Worm (Caenorhabditis elegans) whole organism, young adult: Measurements from ENCODE around the gene hpo-10.

Source experiments
- C06A6.2 ChIP-seq: fragments of 200-800 bp; sonication (Bioruptor generic); conservative IDR thresholded peaks from 2 replicates; pipeline ENCODE4 v1.3.6; 2022; ENCODE audit warnings: missing genetic modification characterization, missing compliant biosample characterization
- C17E4.6 ChIP-seq: fragments of 200-800 bp; sonication (Bioruptor generic); IDR thresholded peaks from 2 replicates; pipeline ENCODE4 v1.3.6; 2022; ENCODE audit warnings: missing genetic modification reagents, missing genetic modification characterization, missing compliant biosample characterization
- D2030.7 ChIP-seq: fragments of 200-800 bp; sonication (Bioruptor generic); IDR thresholded peaks from 2 replicates; pipeline ENCODE4 v1.3.6; 2022; ENCODE audit warnings: missing genetic modification reagents, missing genetic modification characterization, missing compliant biosample characterization
- F10E7.11 ChIP-seq: sonication (generic microtip); optimal IDR thresholded peaks from 2 replicates; lab custom pipeline; 2017; ENCODE audit warnings: mild to moderate bottlenecking, missing genetic modification characterization, moderate library complexity, missing compliant biosample characterization
- F22D6.2 ChIP-seq: sonication (generic microtip); optimal IDR thresholded peaks from 2 replicates; lab custom pipeline; 2016; ENCODE audit warnings: mild to moderate bottlenecking, missing genetic modification characterization, missing compliant biosample characterization
- F39B2.1 ChIP-seq: fragments of 200-800 bp; sonication (Bioruptor generic); IDR thresholded peaks from 2 replicates; pipeline ENCODE4 v1.3.6; 2022; ENCODE audit warnings: missing genetic modification reagents, missing genetic modification characterization, missing compliant biosample characterization
- F49E8.2 ChIP-seq: sonication (generic microtip); optimal IDR thresholded peaks from 3 replicates; lab custom pipeline; 2017; ENCODE audit warnings: missing genetic modification characterization, mild to moderate bottlenecking, missing compliant biosample characterization, antibody characterized with exemption, moderate library complexity; ENCODE audit not compliant: insufficient read depth
- F52B5.7 ChIP-seq: sonication (generic microtip); optimal IDR thresholded peaks from 2 replicates; lab custom pipeline; 2016; ENCODE audit warnings: mild to moderate bottlenecking, missing genetic modification characterization, missing compliant biosample characterization
- F57A8.1 ChIP-seq: fragments of 200-800 bp; sonication (Bioruptor generic); optimal IDR thresholded peaks from 2 replicates; lab custom pipeline; 2018; ENCODE audit warnings: mild to moderate bottlenecking, missing genetic modification characterization, moderate library complexity, missing compliant biosample characterization
- F57C9.4 ChIP-seq: sonication (generic microtip); optimal IDR thresholded peaks from 2 replicates; lab custom pipeline; 2017; ENCODE audit warnings: mild to moderate bottlenecking, missing genetic modification characterization, missing compliant biosample characterization
- Y53F4B.3 ChIP-seq: fragments of 200-800 bp; sonication (Bioruptor generic); IDR thresholded peaks from 2 replicates; pipeline ENCODE4 v1.3.6; 2022; ENCODE audit warnings: missing genetic modification reagents, missing genetic modification characterization, missing compliant biosample characterization
- Y53G8AR.9 ChIP-seq: fragments of 200-800 bp; sonication (Bioruptor generic); conservative IDR thresholded peaks from 2 replicates; pipeline ENCODE4 v1.3.6; 2022; ENCODE audit warnings: missing genetic modification reagents, missing genetic modification characterization, missing compliant biosample characterization
- Y79H2A.3 ChIP-seq: fragments of 200-800 bp; sonication (Bioruptor generic); conservative IDR thresholded peaks from 2 replicates; pipeline ENCODE4 v1.3.6; 2022; ENCODE audit warnings: missing genetic modification reagents, missing genetic modification characterization, missing compliant biosample characterization
- Y95B8A.8 ChIP-seq: fragments of 200-800 bp; sonication (Bioruptor generic); IDR thresholded peaks from 2 replicates; pipeline ENCODE4 v1.3.6; 2022; ENCODE audit warnings: missing genetic modification reagents, missing genetic modification characterization, missing compliant biosample characterization
- attf-5 ChIP-seq: fragments of 200-800 bp; sonication (Bioruptor generic); optimal IDR thresholded peaks from 2 replicates; lab custom pipeline; 2018; ENCODE audit warnings: mild to moderate bottlenecking, missing genetic modification characterization, missing compliant biosample characterization
- attf-6 ChIP-seq: fragments of 200-800 bp; sonication (Bioruptor generic); IDR thresholded peaks from 2 replicates; pipeline ENCODE4 v1.3.6; 2022; ENCODE audit warnings: missing genetic modification reagents, missing genetic modification characterization, missing compliant biosample characterization
- bed-1 ChIP-seq: fragments of 200-800 bp; sonication (Bioruptor generic); IDR thresholded peaks from 2 replicates; pipeline ENCODE4 v1.3.6; 2022; ENCODE audit warnings: missing genetic modification reagents, missing genetic modification characterization, missing compliant biosample characterization
- cebp-1 ChIP-seq, 2 experiments: fragments of 200-800 bp in 1 of 2; sonication (Bioruptor generic) in 1 of 2; sonication (generic microtip) in 1 of 2; IDR thresholded peaks in 1 of 2; optimal IDR thresholded peaks in 1 of 2; 2 replicates each; pipeline versions ENCODE4 v1.3.6 to Lab custom; 2017 to 2022; ENCODE audit warnings: missing compliant biosample characterization in 2 of 2, missing genetic modification characterization in 2 of 2, mild to moderate bottlenecking in 1 of 2, missing genetic modification reagents in 1 of 2, moderate library complexity in 1 of 2
- cebp-2 ChIP-seq: fragments of 200-800 bp; sonication (Bioruptor generic); IDR thresholded peaks from 2 replicates; pipeline ENCODE4 v1.3.6; 2022; ENCODE audit warnings: missing genetic modification characterization, missing compliant biosample characterization
- ceh-40 ChIP-seq: fragments of 200-800 bp; sonication (Bioruptor generic); IDR thresholded peaks from 2 replicates; pipeline ENCODE4 v1.3.6; 2022; ENCODE audit warnings: missing genetic modification characterization, missing compliant biosample characterization
- ceh-58 ChIP-seq: fragments of 200-800 bp; sonication (Bioruptor generic); IDR thresholded peaks from 2 replicates; pipeline ENCODE4 v1.3.6; 2022; ENCODE audit warnings: missing genetic modification characterization, missing compliant biosample characterization
- dox-1 ChIP-seq: fragments of 200-800 bp; sonication (Bioruptor generic); IDR thresholded peaks from 2 replicates; pipeline ENCODE4 v1.3.6; 2022; ENCODE audit warnings: missing genetic modification reagents, missing genetic modification characterization, missing compliant biosample characterization
- egrh-3 ChIP-seq: fragments of 200-800 bp; sonication (Bioruptor generic); IDR thresholded peaks from 2 replicates; pipeline ENCODE4 v1.3.6; 2022; ENCODE audit warnings: missing genetic modification reagents, missing genetic modification characterization, missing compliant biosample characterization
- ets-4 ChIP-seq: fragments of 200-800 bp; sonication (Bioruptor generic); optimal IDR thresholded peaks from 2 replicates; lab custom pipeline; 2018; ENCODE audit warnings: mild to moderate bottlenecking, missing genetic modification characterization, missing compliant biosample characterization
- gei-17 ChIP-seq: fragments of 200-800 bp; sonication (Bioruptor generic); optimal IDR thresholded peaks from 2 replicates; lab custom pipeline; 2018; ENCODE audit warnings: mild to moderate bottlenecking, missing genetic modification characterization, missing compliant biosample characterization
- him-1 ChIP-seq: sonication (generic microtip); optimal IDR thresholded peaks from 2 replicates; lab custom pipeline; 2016; ENCODE audit warnings: missing genotype, missing genetic modification reagents, missing genetic modification characterization, missing compliant biosample characterization
- hlh-12 ChIP-seq: sonication (generic microtip); optimal IDR thresholded peaks from 2 replicates; lab custom pipeline; 2016; ENCODE audit warnings: missing genetic modification characterization, missing compliant biosample characterization
- hsf-1 ChIP-seq: fragments of 200-800 bp; sonication (Bioruptor generic); IDR thresholded peaks from 2 replicates; pipeline ENCODE4 v1.3.6; 2022; ENCODE audit warnings: missing genetic modification reagents, missing genetic modification characterization, missing compliant biosample characterization
- lag-1 ChIP-seq: fragments of 200-800 bp; sonication (Bioruptor generic); IDR thresholded peaks from 2 replicates; pipeline ENCODE4 v1.3.6; 2022; ENCODE audit warnings: missing genetic modification reagents, missing genetic modification characterization, missing compliant biosample characterization
- lin-54 ChIP-seq: fragments of 200-800 bp; sonication (Bioruptor generic); optimal IDR thresholded peaks from 2 replicates; lab custom pipeline; 2018; ENCODE audit warnings: mild to moderate bottlenecking, missing genetic modification characterization, missing compliant biosample characterization
- lsl-1 ChIP-seq: fragments of 200-800 bp; sonication (Bioruptor generic); optimal IDR thresholded peaks from 2 replicates; lab custom pipeline; 2018; ENCODE audit warnings: mild to moderate bottlenecking, missing genetic modification characterization, moderate library complexity, missing compliant biosample characterization
- madf-10 ChIP-seq: sonication (generic microtip); optimal IDR thresholded peaks from 2 replicates; lab custom pipeline; 2016; ENCODE audit warnings: mild to moderate bottlenecking, missing genetic modification characterization, missing compliant biosample characterization
- madf-8 ChIP-seq: fragments of 200-800 bp; sonication (Bioruptor generic); conservative IDR thresholded peaks from 2 replicates; pipeline ENCODE4 v1.3.6; 2022; ENCODE audit warnings: missing genetic modification reagents, missing genetic modification characterization, missing compliant biosample characterization
- nfyb-1 ChIP-seq: fragments of 200-800 bp; sonication (Bioruptor generic); IDR thresholded peaks from 2 replicates; pipeline ENCODE4 v1.3.6; 2022; ENCODE audit warnings: missing genetic modification reagents, missing genetic modification characterization, missing compliant biosample characterization
- nhr-120 ChIP-seq: fragments of 200-800 bp; sonication (Bioruptor generic); IDR thresholded peaks from 2 replicates; pipeline ENCODE4 v1.3.6; 2022; ENCODE audit warnings: missing genetic modification characterization, missing compliant biosample characterization
- nhr-179 ChIP-seq: sonication (generic microtip); optimal IDR thresholded peaks from 2 replicates; lab custom pipeline; 2016; ENCODE audit warnings: mild to moderate bottlenecking, missing genetic modification characterization, missing compliant biosample characterization
- nhr-27 ChIP-seq: fragments of 200-800 bp; sonication (Bioruptor generic); optimal IDR thresholded peaks from 2 replicates; lab custom pipeline; 2018; ENCODE audit warnings: mild to moderate bottlenecking, missing genetic modification characterization, moderate library complexity, missing compliant biosample characterization
- pbrm-1 ChIP-seq: fragments of 200-800 bp; sonication (Bioruptor generic); IDR thresholded peaks from 2 replicates; pipeline ENCODE4 v1.3.6; 2022; ENCODE audit warnings: missing genetic modification reagents, missing genetic modification characterization, missing compliant biosample characterization
- rcor-1 ChIP-seq: fragments of 200-800 bp; sonication (Bioruptor generic); IDR thresholded peaks from 2 replicates; pipeline ENCODE4 v1.3.6; 2022; ENCODE audit warnings: missing genetic modification reagents, missing genetic modification characterization, missing compliant biosample characterization
- snpc-3.4 ChIP-seq: sonication (generic microtip); optimal IDR thresholded peaks from 2 replicates; lab custom pipeline; 2017; ENCODE audit warnings: missing genetic modification characterization, mild to moderate bottlenecking, missing compliant biosample characterization, antibody characterized with exemption, moderate library complexity, missing genotype, missing genetic modification reagents
- snpc-4 ChIP-seq, 5 experiments: fragments of 150-350 bp in 1 of 5; sonication (generic microtip) in 4 of 5; optimal IDR thresholded peaks; 2 replicates each; lab custom pipeline; 2014 to 2018; ENCODE audit warnings: missing genetic modification characterization in 5 of 5, missing biosample characterization in 3 of 5, antibody characterized with exemption in 2 of 5, mild to moderate bottlenecking in 2 of 5, missing compliant biosample characterization in 2 of 5, missing genotype in 2 of 5, moderate library complexity in 2 of 5, missing genetic modification reagents in 1 of 5
- tbp1 ChIP-seq: fragments of 200-800 bp; sonication (Bioruptor generic); optimal IDR thresholded peaks from 2 replicates; lab custom pipeline; 2018; ENCODE audit warnings: mild to moderate bottlenecking, missing genetic modification characterization, missing compliant biosample characterization
- unc-130 ChIP-seq: sonication (generic microtip); optimal IDR thresholded peaks from 2 replicates; lab custom pipeline; 2016; ENCODE audit warnings: missing genetic modification reagents, missing genetic modification characterization, missing compliant biosample characterization
- unc-62 ChIP-seq: fragments of 150-350 bp; optimal IDR thresholded peaks from 2 replicates; lab custom pipeline; 2014; ENCODE audit warnings: missing biosample characterization, missing genetic modification reagents, missing genetic modification characterization
- ztf-3 ChIP-seq: fragments of 200-800 bp; sonication (Bioruptor generic); optimal IDR thresholded peaks from 2 replicates; lab custom pipeline; 2018; ENCODE audit warnings: mild to moderate bottlenecking, missing genetic modification characterization, missing compliant biosample characterization
- ztf-6 ChIP-seq: fragments of 200-800 bp; sonication (Bioruptor generic); IDR thresholded peaks from 2 replicates; pipeline ENCODE4 v1.3.6; 2022; ENCODE audit warnings: missing genetic modification reagents, missing genetic modification characterization, missing compliant biosample characterization

Gene hpo-10

ce11 chrIII:5838159-5839046 is 40.9 kb upstream of the hpo-10 start (continued):
- TF ChIP-seq tbp1 (GFP tag; lab: Kevin White, UChicago) (no peak), lag-1 (GFP tag; lab: Robert Waterston, UW) (no peak), Y95B8A.8 (no peak), cebp-2 (GFP tag; lab: Robert Waterston, UW) (no peak), F49E8.2 (tag; lab: Kevin White, UChicago) (no peak), hlh-12 (tag; lab: Kevin White, UChicago) (no peak), rcor-1 (GFP tag; lab: Robert Waterston, UW) (no peak), lsl-1 (GFP tag; lab: Kevin White, UChicago) (no peak), ets-4 (GFP tag; lab: Kevin White, UChicago) (peak; percentile 58), C17E4.6 (GFP tag; lab: Robert Waterston, UW) (no peak), pbrm-1 (no peak), cebp-1 (GFP tag; IDR thresholded peaks at IDR 0.05; lab: Robert Waterston, UW) (no peak), cebp-1 (tag; optimal IDR thresholded peaks at IDR 0.05; lab: Kevin White, UChicago) (peak; percentile 53), gei-17 (GFP tag; lab: Kevin White, UChicago) (no peak), attf-5 (GFP tag; lab: Kevin White, UChicago) (peak; percentile 3), attf-6 (GFP tag; lab: Robert Waterston, UW) (no peak), F52B5.7 (no peak), nhr-120 (GFP tag; lab: Robert Waterston, UW) (no peak), madf-8 (no peak), bed-1 (GFP tag; lab: Robert Waterston, UW) (no peak), hsf-1 (GFP tag; lab: Robert Waterston, UW) (no peak), nhr-27 (tag; lab: Kevin White, UChicago) (no peak), snpc-3.4 (tag; lab: Kevin White, UChicago) (no peak), F22D6.2 (tag; lab: Kevin White, UChicago) (no peak), F39B2.1 (GFP tag; lab: Robert Waterston, UW) (no peak), C06A6.2 (GFP tag; lab: Robert Waterston, UW) (no peak), madf-10 (tag; lab: Kevin White, UChicago) (peak; percentile 41), ztf-3 (GFP tag; lab: Kevin White, UChicago) (no peak), dox-1 (no peak; the same call in 1 of the 2 replicates), ceh-58 (GFP tag; lab: Robert Waterston, UW) (no peak), egrh-3 (GFP tag; lab: Robert Waterston, UW) (no peak), unc-130 (GFP tag; lab: Kevin White, UChicago) (no peak), snpc-4 (GFP tag; optimal IDR thresholded peaks at IDR 0.05; lab: Kevin White, UChicago) (no peak), snpc-4 (tag; optimal IDR thresholded peaks at IDR 0.05; lab: Kevin White, UChicago) (peak in 1 of 4 experiments; percentile 33), F57C9.4 (tag; lab: Kevin White, UChicago) (no peak), F10E7.11 (tag; lab: Kevin White, UChicago) (no peak), F57A8.1 (no peak), ztf-6 (no peak), unc-62 (GFP tag; lab: Kevin White, UChicago) (no peak), Y53G8AR.9 (GFP tag; lab: Robert Waterston, UW) (no peak), nhr-179 (no peak), lin-54 (peak; percentile 9), him-1 (tag; lab: Kevin White, UChicago) (no peak), nfyb-1 (GFP tag; lab: Robert Waterston, UW) (peak; percentile 60; the same call in 1 of the 2 replicates), D2030.7 (GFP tag; lab: Robert Waterston, UW) (no peak), Y79H2A.3 (GFP tag; lab: Robert Waterston, UW) (no peak), Y53F4B.3 (GFP tag; lab: Robert Waterston, UW) (no peak), ceh-40 (GFP tag; lab: Robert Waterston, UW) (no peak)
